Fruit fly (Drosophila melanogaster) whole organism, wandering third instar larva: ENCODE results near the gene Coa8.

Source experiments
- CG32264 ChIP-seq: fragments of 200-800 bp; sonication (Bioruptor generic); optimal IDR thresholded peaks from 2 replicates; lab custom pipeline; 2016; ENCODE audit warnings: missing biosample characterization, missing genetic modification characterization
- Hr83 ChIP-seq: fragments of 200-300 bp; sonication (Bioruptor generic); optimal IDR thresholded peaks from 2 replicates; lab custom pipeline; 2016; ENCODE audit warnings: missing biosample characterization, mild to moderate bottlenecking, missing genetic modification characterization, moderate library complexity; ENCODE audit not compliant: poor library complexity, severe bottlenecking
- Mio ChIP-seq: sonication (Bioruptor generic); optimal IDR thresholded peaks from 2 replicates; lab custom pipeline; 2016; ENCODE audit warnings: missing biosample characterization, missing genetic modification characterization
- Myc ChIP-seq: fragments of >200 bp; optimal IDR thresholded peaks from 2 replicates; lab custom pipeline; 2017
- dmrt93B ChIP-seq: fragments of 200-800 bp; sonication (Bioruptor generic); optimal IDR thresholded peaks from 2 replicates; lab custom pipeline; 2018; ENCODE audit warnings: missing biosample characterization, mild to moderate bottlenecking, missing genetic modification characterization
- dsf ChIP-seq: sonication (Bioruptor generic); optimal IDR thresholded peaks from 2 replicates; lab custom pipeline; 2016; ENCODE audit warnings: missing biosample characterization, missing genetic modification characterization, borderline replicate concordance
- h ChIP-seq: fragments of 200-800 bp; sonication (Bioruptor generic); optimal IDR thresholded peaks from 3 replicates; lab custom pipeline; 2016; ENCODE audit warnings: missing biosample characterization, mild to moderate bottlenecking, missing genetic modification characterization
- lola ChIP-seq: fragments of >200 bp; optimal IDR thresholded peaks from 2 replicates; lab custom pipeline; 2017; ENCODE audit warnings: missing biosample characterization, missing genetic modification characterization
- usp ChIP-seq: fragments of >200 bp; optimal IDR thresholded peaks from 2 replicates; lab custom pipeline; 2017; ENCODE audit warnings: missing biosample characterization, missing genetic modification characterization

dm6 chrX:1909533-1909932, 29.5 kb downstream of the Coa8 start:
- TF ChIP-seq dmrt93B (GFP tag; lab: Kevin White, UChicago), result no peak
- TF ChIP-seq Mio (GFP tag; lab: Kevin White, UChicago), result no peak
- no peak for TF ChIP-seq h
- no peak for TF ChIP-seq CG32264 (GFP tag; lab: Kevin White, UChicago)
- no peak for TF ChIP-seq Myc
- TF ChIP-seq lola (GFP tag; lab: Kevin White, UChicago), result no peak
- no peak for TF ChIP-seq dsf (GFP tag; lab: Kevin White, UChicago)
- no peak for TF ChIP-seq usp (GFP tag; lab: Kevin White, UChicago)
- no peak for TF ChIP-seq Hr83 (GFP tag; lab: Kevin White, UChicago)
